Fruit fly (Drosophila melanogaster): ENCODE measurements around the gene Kdm2.
A peak's percentile ranks its signal among the peaks of the same experiment; 100 is the strongest.

Gene Kdm2

DNA sequence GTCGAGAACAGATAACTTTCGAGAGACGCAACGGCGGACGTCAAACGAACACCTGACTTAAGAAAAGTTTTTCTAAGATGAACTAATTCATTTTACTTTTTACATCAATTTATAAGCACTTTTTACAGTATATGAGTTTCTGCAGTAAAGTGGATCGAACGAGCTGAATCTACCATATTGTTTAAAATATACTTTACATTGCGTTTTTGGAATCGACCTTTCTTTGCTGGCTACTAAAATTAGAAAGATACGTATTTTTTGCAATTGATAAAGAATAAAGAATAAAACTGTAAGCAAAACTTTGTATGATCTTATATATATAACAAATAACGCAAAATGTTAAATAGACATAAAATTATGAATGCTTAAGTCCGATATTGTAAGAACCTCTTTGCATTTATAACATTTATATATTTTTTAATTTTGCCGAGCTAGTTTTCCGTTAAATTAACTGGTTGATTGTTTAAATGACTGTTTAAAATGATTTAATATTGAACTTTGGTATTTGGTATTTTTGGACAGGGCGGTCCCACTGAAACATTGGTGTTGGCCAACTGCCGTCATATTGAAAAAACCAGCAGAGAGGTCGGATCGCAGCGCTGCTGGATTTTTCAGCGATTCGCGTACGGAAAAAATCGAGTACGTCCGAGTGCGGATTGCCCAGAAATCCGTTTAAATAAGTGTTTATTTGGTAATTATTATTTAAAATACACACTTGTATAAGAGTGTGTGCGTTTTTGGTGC is at the start of gene Kdm2:
TSS of gene Kdm2 (plus strand) at position 559 of the 744 bp plus-strand sequence.
- TF ChIP-seq CG4496 (GFP tag; IDR thresholded peaks at IDR 0.05) (no peak), CG14655 (GFP tag; optimal IDR thresholded peaks at IDR 0.05) (no peak), gl (tag; optimal IDR thresholded peaks at IDR 0.05) (no peak), D1 (tag; optimal IDR thresholded peaks at IDR 0.05) (peak; percentile 5), Snoo (tag; optimal IDR thresholded peaks at IDR 0.05) (no peak), rn (GFP tag; IDR thresholded peaks at IDR 0.05) (no peak), CG15710 (tag; optimal IDR thresholded peaks at IDR 0.05) (no peak), CG32121 (GFP tag; IDR thresholded peaks at IDR 0.05) (no peak), Ets98B (GFP tag; IDR thresholded peaks at IDR 0.05) (no peak), CG13204 (GFP tag; optimal IDR thresholded peaks at IDR 0.05) (no peak), CG8159 (tag; optimal IDR thresholded peaks at IDR 0.05) (no peak), CG17806 (tag; optimal IDR thresholded peaks at IDR 0.05) (no peak), CG12605 (GFP tag; IDR thresholded peaks at IDR 0.05) (no peak), fd96Ca (GFP tag; IDR thresholded peaks at IDR 0.05) (no peak), Pif1B (GFP tag; optimal IDR thresholded peaks at IDR 0.05) (peak; percentile 32), CG9948 (tag; optimal IDR thresholded peaks at IDR 0.05) (no peak), CG10348 (GFP tag; IDR thresholded peaks at IDR 0.05) (no peak), EcR (GFP tag; optimal IDR thresholded peaks at IDR 0.05) (no peak), CG8301 (tag; optimal IDR thresholded peaks at IDR 0.05) (no peak), Pif1A (GFP tag; optimal IDR thresholded peaks at IDR 0.05) (peak; percentile 47), CG34367 (tag; optimal IDR thresholded peaks at IDR 0.05) (no peak)

DNA sequence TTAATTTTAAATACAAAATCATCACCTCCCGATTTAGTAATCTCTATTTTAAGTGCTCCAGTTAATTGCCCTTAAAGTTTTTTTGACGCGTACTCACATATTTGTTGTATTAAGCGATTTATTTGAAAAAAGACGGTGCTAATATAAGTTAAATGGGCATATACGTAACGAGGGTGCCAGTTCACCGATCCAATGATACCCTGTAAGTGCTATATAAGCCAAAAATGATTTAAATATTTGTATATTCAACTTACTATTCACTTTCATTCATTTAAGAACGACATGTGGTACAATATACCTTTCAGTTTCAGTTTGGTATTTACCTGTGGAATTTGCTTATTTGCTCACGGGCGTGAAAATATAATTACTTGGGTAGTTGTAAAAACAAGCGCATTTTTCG is 49.8 kb upstream of the Kdm2 start:
- TF ChIP-seq Snoo (tag; optimal IDR thresholded peaks at IDR 0.05) (no peak), CG34367 (tag; optimal IDR thresholded peaks at IDR 0.05) (no peak), CG13204 (GFP tag; optimal IDR thresholded peaks at IDR 0.05) (no peak), gl (tag; optimal IDR thresholded peaks at IDR 0.05) (no peak), Pif1A (GFP tag; optimal IDR thresholded peaks at IDR 0.05) (no peak), CG12605 (GFP tag; IDR thresholded peaks at IDR 0.05) (no peak), CG14655 (GFP tag; optimal IDR thresholded peaks at IDR 0.05) (no peak), Pif1B (GFP tag; optimal IDR thresholded peaks at IDR 0.05) (no peak), CG4496 (GFP tag; IDR thresholded peaks at IDR 0.05) (no peak), fd96Ca (GFP tag; IDR thresholded peaks at IDR 0.05) (no peak), CG9948 (tag; optimal IDR thresholded peaks at IDR 0.05) (no peak), CG10348 (GFP tag; IDR thresholded peaks at IDR 0.05) (no peak), Ets98B (GFP tag; IDR thresholded peaks at IDR 0.05) (no peak)

DNA sequence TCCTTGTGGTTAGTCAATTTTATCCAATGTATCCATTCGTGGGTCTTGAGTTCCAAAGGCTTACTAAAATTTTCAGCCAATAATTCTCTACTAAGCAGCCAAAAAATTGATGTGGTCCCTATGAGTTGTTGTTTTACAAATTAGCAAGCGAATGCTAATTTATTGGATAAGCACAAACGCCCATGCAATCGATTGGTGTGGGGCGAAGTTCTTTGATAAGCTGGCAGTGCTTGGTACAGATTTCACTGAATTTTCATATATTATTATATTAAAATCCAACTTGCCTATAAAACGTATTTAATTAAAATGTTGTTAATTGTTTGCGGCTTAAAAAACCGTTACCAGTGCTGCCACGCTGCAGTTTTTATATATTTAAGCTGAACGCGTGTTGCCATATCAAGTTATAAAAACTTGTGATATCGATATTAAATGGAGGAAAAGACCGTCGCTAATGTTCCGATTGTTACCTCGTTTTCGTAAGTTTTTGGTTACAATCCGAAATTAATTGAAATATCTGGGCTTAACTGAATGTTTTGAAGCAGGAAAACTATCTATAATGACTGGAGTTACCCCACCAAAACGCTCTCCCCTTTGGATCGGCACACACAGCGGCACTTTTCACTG is 48.6 kb upstream of the Kdm2 start, which contains the start of the genes CG31100 and CG11980:
TSS of gene CG31100 (minus strand) at position 51 of the 624 bp plus-strand sequence.
TSS of gene CG11980 (plus strand) at position 418 of the 624 bp plus-strand sequence.
- TF ChIP-seq CG32121 (GFP tag; IDR thresholded peaks at IDR 0.05): no peak
- no peak for TF ChIP-seq CG15710 (tag; optimal IDR thresholded peaks at IDR 0.05)
- no peak for TF ChIP-seq rn (GFP tag; IDR thresholded peaks at IDR 0.05)

DNA sequence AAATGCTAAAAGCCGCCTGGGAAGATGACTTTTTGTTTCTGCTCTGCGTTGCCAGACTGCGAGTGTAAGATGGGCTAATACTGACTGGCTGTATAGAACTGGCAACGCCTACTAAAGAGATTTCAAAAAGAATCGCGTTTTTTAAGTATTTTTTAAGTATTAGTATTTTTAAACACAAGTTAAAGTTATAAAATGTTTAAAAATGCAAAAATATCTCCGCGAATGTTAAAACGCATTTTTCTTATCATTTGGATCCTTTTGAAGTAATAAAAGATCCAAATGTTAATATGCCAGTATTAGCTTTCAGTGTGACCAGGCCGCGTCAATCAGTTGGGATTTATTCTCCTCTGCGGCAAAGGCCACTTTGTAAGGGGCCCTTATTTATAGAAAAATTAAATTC is 46.2 kb upstream of the Kdm2 start, which contains the start of the genes Prosbeta3 and Iru:
TSS of gene Prosbeta3 (minus strand) at position 98 of the 400 bp plus-strand sequence.
TSS of gene Iru (plus strand) at position 328 of the 400 bp plus-strand sequence.
- TF ChIP-seq CG4496 (GFP tag; IDR thresholded peaks at IDR 0.05) (0 out of 3 replicates have a peak, but pooled peaks have one; percentile 7), CG10348 (GFP tag; IDR thresholded peaks at IDR 0.05) (no peak), CG9948 (tag; optimal IDR thresholded peaks at IDR 0.05) (no peak)

DNA sequence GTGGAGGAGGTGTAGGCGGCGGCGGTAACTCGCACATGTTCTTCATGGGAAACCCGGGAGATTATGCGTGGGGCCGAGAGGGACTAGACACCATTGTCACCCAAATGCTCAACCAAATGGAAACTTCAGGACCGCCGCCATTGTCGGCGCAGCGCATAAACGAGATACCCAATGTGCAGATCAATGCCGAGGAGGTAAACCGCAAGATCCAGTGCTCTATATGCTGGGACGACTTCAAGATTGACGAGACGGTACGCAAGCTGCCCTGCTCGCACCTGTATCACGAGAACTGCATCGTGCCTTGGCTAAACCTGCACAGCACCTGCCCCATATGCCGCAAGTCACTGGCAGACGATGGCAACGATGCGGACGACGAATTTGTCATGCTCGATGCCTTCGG is 45.0 kb upstream of the Kdm2 start:
- TF ChIP-seq Pif1B (GFP tag; optimal IDR thresholded peaks at IDR 0.05) (no peak), CG32121 (GFP tag; IDR thresholded peaks at IDR 0.05) (no peak), rn (GFP tag; IDR thresholded peaks at IDR 0.05) (no peak), CG17806 (tag; optimal IDR thresholded peaks at IDR 0.05) (no peak), CG8301 (tag; optimal IDR thresholded peaks at IDR 0.05) (no peak), CG12605 (GFP tag; IDR thresholded peaks at IDR 0.05) (no peak), CG8159 (tag; optimal IDR thresholded peaks at IDR 0.05) (no peak)

DNA sequence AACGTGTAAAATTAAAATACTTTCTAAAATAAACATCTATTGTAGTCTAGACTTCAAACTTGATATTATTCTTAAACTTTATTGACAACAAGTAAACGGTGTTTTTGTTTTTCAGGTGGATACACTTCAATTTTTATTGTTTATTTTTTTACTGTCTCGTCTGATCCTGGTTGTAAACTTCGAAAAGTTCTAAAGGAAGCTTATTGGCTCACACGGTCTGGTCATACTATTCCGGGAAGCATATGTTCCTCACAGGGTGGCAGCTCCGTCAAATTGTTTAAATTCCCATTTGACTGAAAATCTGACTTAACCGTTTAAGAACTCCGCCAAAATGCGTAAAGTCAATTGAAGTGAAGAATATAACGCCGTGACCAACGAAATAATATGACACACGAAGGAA is 44.1 kb upstream of the Kdm2 start, which contains the start of gene CG11983:
TSS of gene CG11983 (plus strand) at position 120 of the 400 bp plus-strand sequence.
- TF ChIP-seq EcR (GFP tag; optimal IDR thresholded peaks at IDR 0.05) (peak; percentile 9), gl (tag; optimal IDR thresholded peaks at IDR 0.05) (peak; percentile 1), Ets98B (GFP tag; IDR thresholded peaks at IDR 0.05) (no peak), CG15710 (tag; optimal IDR thresholded peaks at IDR 0.05) (peak; percentile 26)

DNA sequence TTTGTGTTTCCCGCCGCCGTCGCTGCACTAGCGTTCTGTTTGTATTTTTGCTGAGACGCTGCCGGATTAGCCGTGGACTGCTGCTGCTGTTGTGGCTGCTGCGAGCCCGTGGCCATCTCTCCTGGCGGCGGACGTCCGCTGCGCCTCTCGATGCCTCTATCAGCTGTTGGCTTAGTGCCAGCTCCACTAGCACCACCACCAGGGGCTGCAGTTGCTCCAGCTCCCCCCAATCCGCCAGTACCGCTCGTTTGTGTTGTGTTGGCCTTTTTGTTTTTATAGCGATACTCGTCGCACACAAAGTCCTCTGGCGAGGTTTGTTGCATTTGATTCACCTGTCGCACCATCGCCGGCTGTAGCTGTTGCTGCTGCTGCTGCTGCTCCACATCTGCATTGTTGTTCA is 41.6 kb upstream of the Kdm2 start:
- peak; percentile 48; the same call in 1 of the 2 replicates for TF ChIP-seq Ets98B (GFP tag; IDR thresholded peaks at IDR 0.05)
- no peak for TF ChIP-seq Pif1A (GFP tag; optimal IDR thresholded peaks at IDR 0.05)
- TF ChIP-seq CG12605 (GFP tag; IDR thresholded peaks at IDR 0.05): no peak
- TF ChIP-seq Snoo (tag; optimal IDR thresholded peaks at IDR 0.05): no peak
- TF ChIP-seq CG15710 (tag; optimal IDR thresholded peaks at IDR 0.05): no peak
- no peak for TF ChIP-seq D1 (tag; optimal IDR thresholded peaks at IDR 0.05)
- peak; percentile 89 for TF ChIP-seq CG32121 (GFP tag; IDR thresholded peaks at IDR 0.05)
- no peak for TF ChIP-seq CG14655 (GFP tag; optimal IDR thresholded peaks at IDR 0.05)
- peak; percentile 60; the same call in 2 of the 3 replicates for TF ChIP-seq fd96Ca (GFP tag; IDR thresholded peaks at IDR 0.05)
- peak; percentile 34; the same call in 1 of the 3 replicates for TF ChIP-seq CG4496 (GFP tag; IDR thresholded peaks at IDR 0.05)
- TF ChIP-seq CG17806 (tag; optimal IDR thresholded peaks at IDR 0.05): no peak
- TF ChIP-seq CG8301 (tag; optimal IDR thresholded peaks at IDR 0.05): no peak
- TF ChIP-seq EcR (GFP tag; optimal IDR thresholded peaks at IDR 0.05): no peak
- no peak for TF ChIP-seq Pif1B (GFP tag; optimal IDR thresholded peaks at IDR 0.05)
- TF ChIP-seq rn (GFP tag; IDR thresholded peaks at IDR 0.05): no peak
- TF ChIP-seq CG9948 (tag; optimal IDR thresholded peaks at IDR 0.05): no peak
- TF ChIP-seq gl (tag; optimal IDR thresholded peaks at IDR 0.05): no peak
- TF ChIP-seq CG10348 (GFP tag; IDR thresholded peaks at IDR 0.05): no peak
- TF ChIP-seq CG34367 (tag; optimal IDR thresholded peaks at IDR 0.05): no peak
- no peak for TF ChIP-seq CG8159 (tag; optimal IDR thresholded peaks at IDR 0.05)
- TF ChIP-seq CG13204 (GFP tag; optimal IDR thresholded peaks at IDR 0.05): no peak
